Worm (Caenorhabditis elegans) whole organism, mixed stage, embryonic: ENCODE measurements around the gene srab-23.

Experiments
- M03D4.4 ChIP-seq: sonication (generic microtip); optimal IDR thresholded peaks from 2 replicates; lab custom pipeline; 2017; ENCODE audit warnings: mild to moderate bottlenecking, missing genetic modification characterization, missing compliant biosample characterization
- bed-3 ChIP-seq: fragments of 200-800 bp; sonication (Bioruptor generic); optimal IDR thresholded peaks from 3 replicates; lab custom pipeline; 2018; ENCODE audit warnings: mild to moderate bottlenecking, missing genetic modification characterization, moderate library complexity, missing compliant biosample characterization
- blmp-1 ChIP-seq: fragments of 150-350 bp; optimal IDR thresholded peaks from 2 replicates; lab custom pipeline; 2014; ENCODE audit warnings: missing biosample characterization, missing genetic modification characterization
- ceh-39 ChIP-seq: fragments of 150-350 bp; optimal IDR thresholded peaks from 2 replicates; lab custom pipeline; 2014; ENCODE audit warnings: missing biosample characterization, missing genetic modification characterization
- ceh-43 ChIP-seq: fragments of 200-800 bp; sonication (Bioruptor generic); optimal IDR thresholded peaks from 2 replicates; lab custom pipeline; 2018; ENCODE audit warnings: mild to moderate bottlenecking, missing genetic modification characterization, moderate library complexity, missing compliant biosample characterization
- ceh-83 ChIP-seq: fragments of 200-800 bp; sonication (Bioruptor generic); optimal IDR thresholded peaks from 2 replicates; lab custom pipeline; 2018; ENCODE audit warnings: mild to moderate bottlenecking, missing genetic modification characterization, missing compliant biosample characterization
- cnd-1 ChIP-seq: fragments of 200-800 bp; sonication (Bioruptor generic); optimal IDR thresholded peaks from 2 replicates; lab custom pipeline; 2018; ENCODE audit warnings: mild to moderate bottlenecking, missing genetic modification characterization, missing compliant biosample characterization
- drap-1 ChIP-seq: fragments of 200-800 bp; sonication (Bioruptor generic); optimal IDR thresholded peaks from 3 replicates; lab custom pipeline; 2018; ENCODE audit warnings: mild to moderate bottlenecking, missing genetic modification characterization, missing compliant biosample characterization
- elt-1 ChIP-seq: sonication (generic microtip); optimal IDR thresholded peaks from 2 replicates; lab custom pipeline; 2017; ENCODE audit warnings: missing genetic modification characterization, mild to moderate bottlenecking, missing compliant biosample characterization, antibody characterized with exemption, moderate library complexity, borderline replicate concordance; ENCODE audit not compliant: insufficient read depth
- elt-3 ChIP-seq: fragments of 150-350 bp; optimal IDR thresholded peaks from 2 replicates; lab custom pipeline; 2014; ENCODE audit warnings: missing biosample characterization, missing genetic modification characterization
- flh-1 ChIP-seq: fragments of 200-800 bp; sonication (Bioruptor generic); optimal IDR thresholded peaks from 2 replicates; lab custom pipeline; 2018; ENCODE audit warnings: mild to moderate bottlenecking, missing genetic modification characterization, moderate library complexity, missing compliant biosample characterization
- ham-2 ChIP-seq: fragments of 200-800 bp; sonication (Bioruptor generic); optimal IDR thresholded peaks from 2 replicates; lab custom pipeline; 2018; ENCODE audit warnings: mild to moderate bottlenecking, missing genetic modification characterization, missing compliant biosample characterization
- hlh-1 ChIP-seq: fragments of 150-350 bp; optimal IDR thresholded peaks from 2 replicates; lab custom pipeline; 2014; ENCODE audit warnings: missing biosample characterization, missing genetic modification reagents, missing genetic modification characterization
- lin-13 ChIP-seq: fragments of 150-350 bp; optimal IDR thresholded peaks from 2 replicates; lab custom pipeline; 2014; ENCODE audit warnings: missing biosample characterization, missing genetic modification characterization
- lin-32 ChIP-seq: fragments of 200-800 bp; sonication (Bioruptor generic); optimal IDR thresholded peaks from 2 replicates; lab custom pipeline; 2018; ENCODE audit warnings: mild to moderate bottlenecking, missing genetic modification characterization, missing compliant biosample characterization
- lsy-2 ChIP-seq: fragments of 150-350 bp; optimal IDR thresholded peaks from 2 replicates; lab custom pipeline; 2014; ENCODE audit warnings: missing biosample characterization, missing genetic modification characterization
- mab-5 ChIP-seq: fragments of 150-350 bp; optimal IDR thresholded peaks from 2 replicates; lab custom pipeline; 2014; ENCODE audit warnings: missing biosample characterization, missing genetic modification characterization
- mep-1 ChIP-seq: fragments of 150-350 bp; optimal IDR thresholded peaks from 2 replicates; lab custom pipeline; 2017; ENCODE audit warnings: missing biosample characterization, missing genetic modification reagents, missing genetic modification characterization, inconsistent platforms
- mls-2 ChIP-seq: sonication (generic microtip); optimal IDR thresholded peaks from 2 replicates; lab custom pipeline; 2016; ENCODE audit warnings: mild to moderate bottlenecking, missing genetic modification characterization, moderate library complexity, missing compliant biosample characterization
- nhr-12 ChIP-seq: fragments of 150-350 bp; optimal IDR thresholded peaks from 2 replicates; lab custom pipeline; 2014; ENCODE audit warnings: missing biosample characterization, missing genetic modification characterization
- nhr-2 ChIP-seq: fragments of 150-350 bp; optimal IDR thresholded peaks from 2 replicates; lab custom pipeline; 2014; ENCODE audit warnings: missing biosample characterization, missing genetic modification characterization
- nhr-237 ChIP-seq: fragments of 150-350 bp; optimal IDR thresholded peaks from 2 replicates; lab custom pipeline; 2014; ENCODE audit warnings: missing biosample characterization, missing genetic modification characterization
- nhr-28 ChIP-seq: fragments of 150-350 bp; optimal IDR thresholded peaks from 2 replicates; lab custom pipeline; 2014; ENCODE audit warnings: missing biosample characterization, missing genetic modification characterization
- sem-2 ChIP-seq: fragments of 200-800 bp; sonication (Bioruptor generic); optimal IDR thresholded peaks from 2 replicates; lab custom pipeline; 2018; ENCODE audit warnings: mild to moderate bottlenecking, missing genetic modification characterization, missing compliant biosample characterization
- sptf-1 ChIP-seq: sonication (generic microtip); optimal IDR thresholded peaks from 2 replicates; lab custom pipeline; 2017; ENCODE audit warnings: mild to moderate bottlenecking, missing genetic modification characterization, moderate library complexity, missing compliant biosample characterization
- tbx-8 ChIP-seq: fragments of 200-800 bp; sonication (Bioruptor generic); optimal IDR thresholded peaks from 2 replicates; lab custom pipeline; 2018; ENCODE audit warnings: mild to moderate bottlenecking, missing genetic modification characterization, moderate library complexity, missing compliant biosample characterization
- unc-120 ChIP-seq: sonication (generic microtip); optimal IDR thresholded peaks from 2 replicates; lab custom pipeline; 2017; ENCODE audit warnings: missing genetic modification characterization, missing compliant biosample characterization; ENCODE audit not compliant: poor library complexity, severe bottlenecking
- unc-62 ChIP-seq: fragments of 150-350 bp; optimal IDR thresholded peaks from 2 replicates; lab custom pipeline; 2014; ENCODE audit warnings: missing biosample characterization, missing genetic modification reagents, missing genetic modification characterization
- zip-8 ChIP-seq: fragments of 150-350 bp; optimal IDR thresholded peaks from 2 replicates; lab custom pipeline; 2014; ENCODE audit warnings: missing biosample characterization, missing genetic modification characterization
- ztf-11 ChIP-seq: fragments of 150-350 bp; optimal IDR thresholded peaks from 2 replicates; lab custom pipeline; 2014; ENCODE audit warnings: missing biosample characterization, missing genetic modification characterization

Gene srab-23

ce11 chrV:2035545-2035944, at the start of gene srab-23:
Gene srab-23, minus strand, starts transcription at chrV:2035645.
- TF ChIP-seq blmp-1 (tag; lab: Kevin White, UChicago) (no peak), mls-2 (tag; lab: Kevin White, UChicago) (no peak), sptf-1 (tag; lab: Kevin White, UChicago) (no peak), flh-1 (GFP tag; lab: Kevin White, UChicago) (no peak), drap-1 (GFP tag; lab: Kevin White, UChicago) (no peak), elt-3 (tag; lab: Kevin White, UChicago) (no peak), ham-2 (GFP tag; lab: Kevin White, UChicago) (no peak), tbx-8 (GFP tag; lab: Kevin White, UChicago) (no peak)

ce11 chrV:2083869-2084268, 48.4 kb upstream of the srab-23 start:
- no peak for TF ChIP-seq blmp-1 (tag; lab: Kevin White, UChicago)
- no peak for TF ChIP-seq ceh-39 (tag; lab: Kevin White, UChicago)
- no peak for TF ChIP-seq mls-2 (tag; lab: Kevin White, UChicago)
- no peak for TF ChIP-seq unc-62 (GFP tag; lab: Kevin White, UChicago)
- TF ChIP-seq nhr-237 (tag; lab: Kevin White, UChicago): no peak
- TF ChIP-seq sem-2 (GFP tag; lab: Kevin White, UChicago): no peak
- TF ChIP-seq ham-2 (GFP tag; lab: Kevin White, UChicago): no peak
- no peak for TF ChIP-seq hlh-1 (tag; lab: Kevin White, UChicago)
- no peak for TF ChIP-seq drap-1 (GFP tag; lab: Kevin White, UChicago)
- no peak for TF ChIP-seq sptf-1 (tag; lab: Kevin White, UChicago)
- TF ChIP-seq mab-5 (tag; lab: Kevin White, UChicago): no peak
- TF ChIP-seq elt-1 (tag; lab: Kevin White, UChicago): no peak
- TF ChIP-seq ceh-83 (GFP tag; lab: Kevin White, UChicago): no peak
- no peak for TF ChIP-seq ztf-11 (tag; lab: Kevin White, UChicago)
- TF ChIP-seq bed-3 (GFP tag; lab: Kevin White, UChicago): no peak
- no peak for TF ChIP-seq nhr-28 (tag; lab: Kevin White, UChicago)
- no peak for TF ChIP-seq M03D4.4 (tag; lab: Kevin White, UChicago)
- TF ChIP-seq nhr-12 (tag; lab: Kevin White, UChicago): no peak

ce11 chrV:2081894-2082293, 46.4 kb upstream of the srab-23 start:
- no peak for TF ChIP-seq lin-32
- TF ChIP-seq hlh-1 (tag; lab: Kevin White, UChicago): peak; percentile 64

- TF ChIP-seq flh-1 (GFP tag; lab: Kevin White, UChicago): no peak
- TF ChIP-seq nhr-2 (tag; lab: Kevin White, UChicago): no peak
- TF ChIP-seq sem-2 (GFP tag; lab: Kevin White, UChicago): no peak
- no peak for TF ChIP-seq lin-13 (tag; lab: Kevin White, UChicago)
- no peak for TF ChIP-seq unc-120
- no peak for TF ChIP-seq lsy-2 (tag; lab: Kevin White, UChicago)
- TF ChIP-seq ceh-43 (GFP tag; lab: Kevin White, UChicago): no peak
- no peak for TF ChIP-seq ceh-83 (GFP tag; lab: Kevin White, UChicago)
- TF ChIP-seq elt-3 (tag; lab: Kevin White, UChicago): no peak
- no peak for TF ChIP-seq zip-8 (tag; lab: Kevin White, UChicago)
- no peak for TF ChIP-seq cnd-1 (tag; lab: Kevin White, UChicago)
- no peak for TF ChIP-seq elt-1 (tag; lab: Kevin White, UChicago)
Measured at ce11 chrV:2081269-2081668, 45.8 kb upstream of the srab-23 start.

ce11 chrV:2076043-2076442, 40.6 kb upstream of the srab-23 start:
- TF ChIP-seq unc-120 (peak; percentile 13), ham-2 (GFP tag; lab: Kevin White, UChicago) (no peak), mep-1 (tag; lab: Kevin White, UChicago) (no peak), unc-62 (GFP tag; lab: Kevin White, UChicago) (peak; percentile 66)
- TF ChIP-seq, all 35 proteins: peak for 2
